Fruit fly (Drosophila melanogaster) whole organism, embryonic: ENCODE data around the gene Esyt2.

Experiments used
- Adf1 ChIP-seq: fragments of 200-800 bp; sonication (Bioruptor generic); IDR thresholded peaks from 2 replicates; pipeline ENCODE4 v1.3.6; 2022; ENCODE audit warnings: missing biosample characterization, missing genetic modification characterization
- CG10979 ChIP-seq: fragments of 200-800 bp; sonication (Bioruptor generic); optimal IDR thresholded peaks from 2 replicates; lab custom pipeline; 2018; ENCODE audit warnings: missing biosample characterization, mild to moderate bottlenecking, missing genetic modification characterization, moderate library complexity
- CG15696 ChIP-seq: fragments of 200-800 bp; sonication (Bioruptor generic); optimal IDR thresholded peaks from 2 replicates; lab custom pipeline; 2019; ENCODE audit warnings: missing biosample characterization, mild to moderate bottlenecking, missing genetic modification characterization, moderate library complexity
- CG1603 ChIP-seq: fragments of 200-800 bp; sonication (Bioruptor generic); optimal IDR thresholded peaks from 2 replicates; lab custom pipeline; 2019; ENCODE audit warnings: missing biosample characterization, mild to moderate bottlenecking, missing genetic modification characterization, moderate library complexity
- CG16779 ChIP-seq: fragments of 200-800 bp; sonication (Bioruptor generic); IDR thresholded peaks from 2 replicates; pipeline ENCODE4 v1.3.6; 2022; ENCODE audit warnings: missing biosample characterization, missing genetic modification characterization
- CG1832 ChIP-seq: fragments of 200-800 bp; sonication (Bioruptor generic); optimal IDR thresholded peaks from 2 replicates; lab custom pipeline; 2017; ENCODE audit warnings: missing biosample characterization, mild to moderate bottlenecking, missing genetic modification characterization, inconsistent platforms
- CG18764 ChIP-seq: fragments of 200-800 bp; sonication (Bioruptor generic); optimal IDR thresholded peaks from 3 replicates; lab custom pipeline; 2016; ENCODE audit warnings: missing biosample characterization, missing genetic modification characterization
- CG30431 ChIP-seq: fragments of 200-800 bp; sonication (Bioruptor generic); optimal IDR thresholded peaks from 2 replicates; lab custom pipeline; 2017; ENCODE audit warnings: missing biosample characterization, missing genetic modification characterization
- CG3065 ChIP-seq: fragments of 200-800 bp; sonication (Bioruptor generic); optimal IDR thresholded peaks from 2 replicates; lab custom pipeline; 2016; ENCODE audit warnings: missing biosample characterization, missing genetic modification characterization
- CG31365 ChIP-seq: fragments of 200-800 bp; sonication (Bioruptor generic); optimal IDR thresholded peaks from 2 replicates; lab custom pipeline; 2018; ENCODE audit warnings: missing biosample characterization, mild to moderate bottlenecking, missing genetic modification characterization
- CG6254 ChIP-seq: fragments of 200-800 bp; sonication (Bioruptor generic); optimal IDR thresholded peaks from 3 replicates; lab custom pipeline; 2017; ENCODE audit warnings: mild to moderate bottlenecking, missing biosample characterization, missing genetic modification reagents, missing genetic modification characterization
- CG6791 ChIP-seq: fragments of 200-800 bp; sonication (Bioruptor generic); IDR thresholded peaks from 3 replicates; pipeline ENCODE4 v1.3.6; 2022; ENCODE audit warnings: missing biosample characterization, missing genetic modification characterization; ENCODE audit not compliant: partially characterized antibody
- CG8765 ChIP-seq: fragments of 200-800 bp; sonication (Bioruptor generic); IDR thresholded peaks from 2 replicates; pipeline ENCODE4 v1.3.6; 2022; ENCODE audit warnings: missing biosample characterization, missing genetic modification characterization
- CG8924 ChIP-seq: fragments of 200-800 bp; optimal IDR thresholded peaks from 3 replicates; lab custom pipeline; 2019; ENCODE audit warnings: missing biosample characterization, mild to moderate bottlenecking, missing genetic modification characterization, moderate library complexity
- CrebB ChIP-seq: fragments of 200-800 bp; sonication (Bioruptor generic); optimal IDR thresholded peaks from 3 replicates; lab custom pipeline; 2018; ENCODE audit warnings: missing biosample characterization, mild to moderate bottlenecking, missing genetic modification characterization
- D19B ChIP-seq: fragments of 200-800 bp; sonication (Bioruptor generic); optimal IDR thresholded peaks from 2 replicates; lab custom pipeline; 2017; ENCODE audit warnings: missing biosample characterization, mild to moderate bottlenecking, missing genetic modification characterization
- H2.0 ChIP-seq: fragments of 200-800 bp; sonication (Bioruptor generic); IDR thresholded peaks from 2 replicates; pipeline ENCODE4 v1.3.6; 2022; ENCODE audit warnings: missing biosample characterization, missing genetic modification characterization
- HLH54F ChIP-seq: fragments of 200-800 bp; sonication (Bioruptor generic); optimal IDR thresholded peaks from 3 replicates; lab custom pipeline; 2016; ENCODE audit warnings: missing biosample characterization, missing genetic modification characterization
- Hsf ChIP-seq: fragments of 200-800 bp; sonication (Bioruptor generic); optimal IDR thresholded peaks from 3 replicates; lab custom pipeline; 2016; ENCODE audit warnings: missing biosample characterization, missing genetic modification characterization
- Med ChIP-seq: fragments of 200-800 bp; sonication (Bioruptor generic); peaks from one replicate; lab custom pipeline; 2016; ENCODE audit warnings: missing biosample characterization, missing genetic modification characterization, mild to moderate bottlenecking, inconsistent platforms, moderate library complexity
- Myb ChIP-seq: fragments of 200-800 bp; sonication (Bioruptor generic); optimal IDR thresholded peaks from 2 replicates; lab custom pipeline; 2016; ENCODE audit warnings: missing biosample characterization, missing genetic modification characterization
- NC2β ChIP-seq: fragments of 200-800 bp; sonication (Bioruptor generic); optimal IDR thresholded peaks from 2 replicates; lab custom pipeline; 2016; ENCODE audit warnings: missing biosample characterization, missing genetic modification characterization
- Nf-YA ChIP-seq: fragments of 200-800 bp; sonication (Bioruptor generic); IDR thresholded peaks from 2 replicates; pipeline ENCODE4 v1.3.6; 2022; ENCODE audit warnings: missing biosample characterization, missing genetic modification characterization
- PHDP ChIP-seq: fragments of 200-800 bp; sonication (Bioruptor generic); optimal IDR thresholded peaks from 3 replicates; lab custom pipeline; 2018; ENCODE audit warnings: missing biosample characterization, mild to moderate bottlenecking, missing genetic modification characterization, moderate library complexity
- Pdp1 ChIP-seq, 2 experiments: fragments of 200-800 bp; sonication (Bioruptor generic); optimal IDR thresholded peaks; 3 replicates each; lab custom pipeline; 2016; ENCODE audit warnings: missing biosample characterization in 2 of 2, missing genetic modification characterization in 2 of 2, mild to moderate bottlenecking in 1 of 2, moderate library complexity in 1 of 2
- Sin3A ChIP-seq: fragments of >200 bp; optimal IDR thresholded peaks from 2 replicates; lab custom pipeline; 2018
- Six4 ChIP-seq: fragments of 200-800 bp; sonication (Bioruptor generic); optimal IDR thresholded peaks from 2 replicates; lab custom pipeline; 2016; ENCODE audit warnings: missing biosample characterization, missing genetic modification characterization
- TFAM ChIP-seq: fragments of 200-800 bp; sonication (Bioruptor generic); optimal IDR thresholded peaks from 2 replicates; lab custom pipeline; 2017; ENCODE audit warnings: missing biosample characterization, missing genetic modification characterization, inconsistent platforms
- Usf ChIP-seq: fragments of 200-800 bp; sonication (Bioruptor generic); optimal IDR thresholded peaks from 2 replicates; lab custom pipeline; 2017; ENCODE audit warnings: missing genotype, missing biosample characterization, missing genetic modification characterization
- amos ChIP-seq: fragments of 200-800 bp; sonication (Bioruptor generic); IDR thresholded peaks from 2 replicates; pipeline ENCODE4 v1.3.6; 2022; ENCODE audit warnings: missing biosample characterization, missing genetic modification characterization; ENCODE audit not compliant: partially characterized antibody
- ato ChIP-seq: fragments of 200-800 bp; sonication (Bioruptor generic); IDR thresholded peaks from 2 replicates; pipeline ENCODE4 v1.3.6; 2022; ENCODE audit warnings: missing biosample characterization, missing genetic modification characterization; ENCODE audit not compliant: partially characterized antibody
- bowl ChIP-seq: fragments of 200-800 bp; sonication (Bioruptor generic); IDR thresholded peaks from 2 replicates; pipeline ENCODE4 v1.3.6; 2022; ENCODE audit warnings: missing biosample characterization, missing genetic modification characterization
- dm ChIP-seq: fragments of 200-800 bp; sonication (Bioruptor generic); optimal IDR thresholded peaks from 3 replicates; lab custom pipeline; 2016; ENCODE audit warnings: missing biosample characterization, missing genetic modification characterization
- dpn ChIP-seq, 2 experiments: fragments of 200-800 bp; sonication (Bioruptor generic); optimal IDR thresholded peaks; 3 replicates each; lab custom pipeline; 2016; ENCODE audit warnings: missing biosample characterization in 2 of 2, missing genetic modification characterization in 2 of 2
- fd3F ChIP-seq: fragments of 200-800 bp; sonication (Bioruptor generic); optimal IDR thresholded peaks from 2 replicates; lab custom pipeline; 2018; ENCODE audit warnings: missing biosample characterization, mild to moderate bottlenecking, missing genetic modification characterization, moderate library complexity
- fru ChIP-seq: fragments of >200 bp; optimal IDR thresholded peaks from 2 replicates; lab custom pipeline; 2017
- ftz-f1 ChIP-seq: fragments of 200-800 bp; sonication (Bioruptor generic); optimal IDR thresholded peaks from 2 replicates; lab custom pipeline; 2016; ENCODE audit warnings: missing biosample characterization, missing genetic modification characterization
- grau ChIP-seq: fragments of 200-800 bp; optimal IDR thresholded peaks from 3 replicates; lab custom pipeline; 2019; ENCODE audit warnings: missing biosample characterization, mild to moderate bottlenecking, missing genetic modification characterization, moderate library complexity
- gsb-n ChIP-seq: fragments of 200-800 bp; sonication (Bioruptor generic); optimal IDR thresholded peaks from 3 replicates; lab custom pipeline; 2018; ENCODE audit warnings: missing biosample characterization, mild to moderate bottlenecking, missing genetic modification characterization
- ind ChIP-seq: fragments of 200-800 bp; sonication (Bioruptor generic); optimal IDR thresholded peaks from 3 replicates; lab custom pipeline; 2016; ENCODE audit warnings: missing biosample characterization, missing genetic modification characterization
- ken ChIP-seq: fragments of 200-800 bp; sonication (Bioruptor generic); IDR thresholded peaks from 3 replicates; pipeline ENCODE4 v1.3.6; 2022; ENCODE audit warnings: missing biosample characterization, missing genetic modification characterization
- pnt ChIP-seq: fragments of 200-800 bp; sonication (Bioruptor generic); optimal IDR thresholded peaks from 3 replicates; lab custom pipeline; 2016; ENCODE audit warnings: missing biosample characterization, missing genetic modification characterization
- prd ChIP-seq, 3 experiments: fragments of >200 bp in 2 of 3; fragments of 200-800 bp in 1 of 3; sonication (Bioruptor generic) in 1 of 3; optimal IDR thresholded peaks in 2 of 3; IDR thresholded peaks in 1 of 3; 2 replicates in 2 of 3; 3 replicates in 1 of 3; pipeline versions ENCODE4 v1.3.6 to Lab custom; 2017 to 2022; ENCODE audit warnings: missing biosample characterization in 1 of 3, missing genetic modification characterization in 1 of 3
- run ChIP-seq: fragments of 200-800 bp; sonication (Bioruptor generic); optimal IDR thresholded peaks from 3 replicates; lab custom pipeline; 2018; ENCODE audit warnings: missing biosample characterization, mild to moderate bottlenecking, missing genetic modification characterization
- ssp ChIP-seq: fragments of 200-800 bp; sonication (Bioruptor generic); IDR thresholded peaks from 2 replicates; pipeline ENCODE4 v1.3.6; 2022; ENCODE audit warnings: missing biosample characterization, missing genetic modification characterization
- tx ChIP-seq: fragments of 200-800 bp; sonication (Bioruptor generic); optimal IDR thresholded peaks from 2 replicates; lab custom pipeline; 2016; ENCODE audit warnings: missing biosample characterization, missing genetic modification characterization
- unc-4 ChIP-seq: fragments of 200-800 bp; sonication (Bioruptor generic); IDR thresholded peaks from 2 replicates; pipeline ENCODE4 v1.3.6; 2022; ENCODE audit warnings: missing biosample characterization, missing genetic modification characterization; ENCODE audit not compliant: partially characterized antibody
- wek ChIP-seq: fragments of 200-800 bp; sonication (Bioruptor generic); optimal IDR thresholded peaks from 3 replicates; lab custom pipeline; 2018; ENCODE audit warnings: missing biosample characterization, mild to moderate bottlenecking, missing genetic modification characterization, moderate library complexity
- wor ChIP-seq: fragments of 200-800 bp; sonication (Bioruptor generic); IDR thresholded peaks from 2 replicates; pipeline ENCODE4 v1.3.6; 2022; ENCODE audit warnings: missing biosample characterization, missing genetic modification characterization
- zen ChIP-seq: fragments of 200-800 bp; sonication (Bioruptor generic); optimal IDR thresholded peaks from 3 replicates; lab custom pipeline; 2018; ENCODE audit warnings: missing biosample characterization, mild to moderate bottlenecking, missing genetic modification characterization, moderate library complexity

Gene Esyt2

dm6 chr3R:24588829-24589638 lies 44.5 kb downstream of the Esyt2 start (continued):
- TF ChIP-seq CrebB (tag; lab: Kevin White, UChicago) = no peak
- TF ChIP-seq bowl (GFP tag; lab: Robert Waterston, UW) = no peak
- no peak for TF ChIP-seq Hsf
- no peak for TF ChIP-seq H2.0 (GFP tag; lab: Robert Waterston, UW)
- no peak for TF ChIP-seq gsb-n (tag; lab: Kevin White, UChicago)
- TF ChIP-seq prd (optimal IDR thresholded peaks at IDR 0.05; lab: Kevin White, UChicago) = no peak
- TF ChIP-seq prd (GFP tag; IDR thresholded peaks at IDR 0.05; lab: Robert Waterston, UW) = no peak
- TF ChIP-seq ind (GFP tag; lab: Kevin White, UChicago) = no peak
- no peak for TF ChIP-seq TFAM
- TF ChIP-seq unc-4 (GFP tag; lab: Robert Waterston, UW) = no peak
- TF ChIP-seq Six4 (GFP tag; lab: Kevin White, UChicago) = no peak
- TF ChIP-seq Myb (GFP tag; lab: Kevin White, UChicago) = peak; percentile 6
- TF ChIP-seq HLH54F (GFP tag; lab: Kevin White, UChicago) = no peak
- TF ChIP-seq Nf-YA (GFP tag; lab: Robert Waterston, UW) = no peak
- TF ChIP-seq run (tag; lab: Kevin White, UChicago) = no peak
- no peak for TF ChIP-seq D19B (GFP tag; lab: Kevin White, UChicago)
- TF ChIP-seq CG8765 (GFP tag; lab: Robert Waterston, UW) = no peak
- TF ChIP-seq fd3F (GFP tag; lab: Kevin White, UChicago) = no peak
- TF ChIP-seq tx = no peak
- no peak for TF ChIP-seq CG6254 (GFP tag; lab: Kevin White, UChicago)
- TF ChIP-seq Sin3A (lab: Kevin White, UChicago) = no peak
- TF ChIP-seq pnt (GFP tag; lab: Kevin White, UChicago) = no peak
- TF ChIP-seq CG18764 (GFP tag; lab: Kevin White, UChicago) = no peak
- TF ChIP-seq CG8924 = peak; percentile 3
- TF ChIP-seq ato (GFP tag; lab: Robert Waterston, UW) = no peak
- TF ChIP-seq CG16779 (GFP tag; lab: Robert Waterston, UW) = no peak
- no peak for TF ChIP-seq ken (GFP tag; lab: Robert Waterston, UW)
- TF ChIP-seq dm (GFP tag; lab: Kevin White, UChicago) = no peak
- peak; percentile 8 for TF ChIP-seq wek (GFP tag; lab: Kevin White, UChicago)
- no peak for TF ChIP-seq dpn (GFP tag; optimal IDR thresholded peaks at IDR 0.05; lab: Kevin White, UChicago)
- TF ChIP-seq grau (tag; lab: Kevin White, UChicago) = peak; percentile 28
- peak; percentile 88 for TF ChIP-seq Med (GFP tag; lab: Kevin White, UChicago)
- TF ChIP-seq wor (GFP tag; lab: Robert Waterston, UW) = no peak
- no peak for TF ChIP-seq ssp (GFP tag; lab: Robert Waterston, UW)
- TF ChIP-seq NC2β = peak; percentile 29
- no peak for TF ChIP-seq CG10979 (tag; lab: Kevin White, UChicago)
- TF ChIP-seq Adf1 = no peak
- TF ChIP-seq amos = no peak
- no peak for TF ChIP-seq CG6791 (GFP tag; lab: Robert Waterston, UW)
- TF ChIP-seq Pdp1 (GFP tag; optimal IDR thresholded peaks at IDR 0.05; lab: Kevin White, UChicago) = peak in 1 of 2 experiments; percentile 9
- no peak for TF ChIP-seq CG31365 (tag; lab: Kevin White, UChicago)
- peak; percentile 34 for TF ChIP-seq PHDP
- no peak for TF ChIP-seq Usf (GFP tag; lab: Kevin White, UChicago)
- no peak for TF ChIP-seq CG1832 (GFP tag; lab: Kevin White, UChicago)
- TF ChIP-seq CG15696 (tag; lab: Kevin White, UChicago) = no peak
- no peak for TF ChIP-seq zen (tag; lab: Kevin White, UChicago)
- no peak for TF ChIP-seq CG1603 (tag; lab: Kevin White, UChicago)
- TF ChIP-seq fru (lab: Kevin White, UChicago) = no peak
- TF ChIP-seq CG3065 (GFP tag; lab: Kevin White, UChicago) = no peak
- peak; percentile 21 for TF ChIP-seq ftz-f1 (GFP tag; lab: Kevin White, UChicago)
- TF ChIP-seq CG30431 (GFP tag; lab: Kevin White, UChicago) = no peak
